Worm (Caenorhabditis elegans): ENCODE measurements around the gene pyr-1.

Gene pyr-1

DNA sequence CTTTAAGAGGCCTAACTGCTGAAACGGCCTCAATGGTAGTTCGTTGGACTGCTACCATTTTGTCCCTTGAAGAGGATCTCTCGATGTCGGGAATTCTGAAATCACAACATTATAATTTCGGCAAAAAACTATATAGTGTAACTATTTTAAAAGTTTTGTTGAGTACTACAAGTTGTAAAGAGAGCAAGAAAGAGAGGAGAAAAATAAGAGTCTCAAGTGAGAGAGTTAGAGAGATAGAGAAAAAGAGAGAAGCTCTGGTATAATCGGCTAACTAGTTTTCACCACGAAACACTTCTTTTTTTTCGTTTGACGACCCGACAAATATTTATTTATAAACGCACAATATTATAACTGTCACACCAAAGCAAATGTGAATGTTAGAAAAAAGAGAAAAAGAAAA lies 13.3 kb upstream of the pyr-1 start, which contains the start of gene vab-9:
Gene vab-9, minus strand, starts transcription at position 101 of the 400 bp plus-strand sequence.
- TF ChIP-seq tbx-8 (GFP tag; optimal IDR thresholded peaks at IDR 0.05) (no peak), ces-1 (GFP tag; optimal IDR thresholded peaks at IDR 0.05) (peak; percentile 51), nhr-12 (tag; optimal IDR thresholded peaks at IDR 0.05) (no peak), sem-2 (GFP tag; optimal IDR thresholded peaks at IDR 0.05) (no peak)

DNA sequence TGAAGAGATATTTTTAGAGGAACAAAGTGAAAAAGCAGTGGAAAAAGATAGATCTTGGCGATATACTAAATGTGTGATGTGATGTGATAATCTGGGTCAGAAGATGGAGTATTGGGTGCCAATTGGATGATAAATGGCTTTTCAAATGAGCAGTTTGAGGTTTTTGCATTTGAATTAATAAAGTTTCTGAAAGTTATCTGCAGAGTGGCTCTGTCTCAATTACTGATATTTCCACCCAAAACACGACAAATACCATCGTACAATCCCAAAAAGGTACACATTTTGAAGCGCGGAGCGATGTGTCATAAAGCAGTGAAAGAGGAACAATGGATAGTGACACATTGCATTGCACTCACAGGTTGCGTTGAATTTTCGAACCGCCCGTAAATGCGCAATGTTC lies 11.4 kb upstream of the pyr-1 start:
- TF ChIP-seq ceh-39 (tag; optimal IDR thresholded peaks at IDR 0.05) = no peak
- no peak for TF ChIP-seq nhr-237 (tag; optimal IDR thresholded peaks at IDR 0.05)
- TF ChIP-seq tbx-8 (GFP tag; optimal IDR thresholded peaks at IDR 0.05) = no peak
- no peak for TF ChIP-seq ceh-83 (GFP tag; optimal IDR thresholded peaks at IDR 0.05)
- no peak for TF ChIP-seq flh-1 (GFP tag; optimal IDR thresholded peaks at IDR 0.05)
- TF ChIP-seq mep-1 (tag; optimal IDR thresholded peaks at IDR 0.05) = no peak
- TF ChIP-seq mab-5 (tag; optimal IDR thresholded peaks at IDR 0.05) = no peak
- TF ChIP-seq lsy-2 (tag; optimal IDR thresholded peaks at IDR 0.05) = no peak
- no peak for TF ChIP-seq sem-2 (GFP tag; optimal IDR thresholded peaks at IDR 0.05)
- TF ChIP-seq cnd-1 (tag; optimal IDR thresholded peaks at IDR 0.05) = no peak
- no peak for TF ChIP-seq hlh-1 (tag; optimal IDR thresholded peaks at IDR 0.05)
- TF ChIP-seq nhr-12 (tag; optimal IDR thresholded peaks at IDR 0.05) = no peak

DNA sequence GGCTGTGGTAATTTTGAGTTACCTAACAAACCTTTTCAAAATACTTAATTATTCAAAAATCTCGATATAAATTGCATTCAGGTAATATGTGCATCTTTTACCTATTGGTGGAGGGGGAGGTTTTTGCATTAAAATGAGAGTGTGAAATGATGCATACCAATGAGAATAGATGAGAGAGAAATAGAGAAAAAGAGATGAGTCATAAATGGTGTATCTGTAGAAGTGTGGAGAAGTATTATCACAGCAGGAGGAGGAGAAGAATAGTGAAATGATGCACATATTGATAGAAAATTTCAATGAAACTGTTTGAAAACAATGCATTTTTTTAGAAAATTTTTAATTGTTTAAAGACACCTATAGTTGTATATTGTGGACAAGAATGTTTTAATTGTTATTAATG lies 10.4 kb upstream of the pyr-1 start:
- TF ChIP-seq lsy-2 (tag; optimal IDR thresholded peaks at IDR 0.05) = no peak
- TF ChIP-seq flh-1 (GFP tag; optimal IDR thresholded peaks at IDR 0.05) = no peak
- no peak for TF ChIP-seq unc-62 (GFP tag; optimal IDR thresholded peaks at IDR 0.05)
- no peak for TF ChIP-seq nhr-2 (tag; optimal IDR thresholded peaks at IDR 0.05)
- no peak for TF ChIP-seq blmp-1 (tag; optimal IDR thresholded peaks at IDR 0.05)
- no peak for TF ChIP-seq nhr-237 (tag; optimal IDR thresholded peaks at IDR 0.05)
- TF ChIP-seq snpc-4 (tag; optimal IDR thresholded peaks at IDR 0.05) = no peak
- no peak for TF ChIP-seq hlh-1 (tag; optimal IDR thresholded peaks at IDR 0.05)
- no peak for TF ChIP-seq elt-3 (tag; optimal IDR thresholded peaks at IDR 0.05)
- TF ChIP-seq ceh-39 (tag; optimal IDR thresholded peaks at IDR 0.05) = no peak
- no peak for TF ChIP-seq nhr-12 (tag; optimal IDR thresholded peaks at IDR 0.05)
- no peak for TF ChIP-seq mep-1 (tag; optimal IDR thresholded peaks at IDR 0.05)
- TF ChIP-seq nhr-76 (tag; optimal IDR thresholded peaks at IDR 0.05) = no peak
- TF ChIP-seq unc-39 (tag; optimal IDR thresholded peaks at IDR 0.05) = no peak
- no peak for TF ChIP-seq drap-1 (GFP tag; optimal IDR thresholded peaks at IDR 0.05)
- no peak for TF ChIP-seq ceh-83 (GFP tag; optimal IDR thresholded peaks at IDR 0.05)
- no peak for TF ChIP-seq ceh-43 (GFP tag; optimal IDR thresholded peaks at IDR 0.05)
- TF ChIP-seq sem-2 (GFP tag; optimal IDR thresholded peaks at IDR 0.05) = no peak

DNA sequence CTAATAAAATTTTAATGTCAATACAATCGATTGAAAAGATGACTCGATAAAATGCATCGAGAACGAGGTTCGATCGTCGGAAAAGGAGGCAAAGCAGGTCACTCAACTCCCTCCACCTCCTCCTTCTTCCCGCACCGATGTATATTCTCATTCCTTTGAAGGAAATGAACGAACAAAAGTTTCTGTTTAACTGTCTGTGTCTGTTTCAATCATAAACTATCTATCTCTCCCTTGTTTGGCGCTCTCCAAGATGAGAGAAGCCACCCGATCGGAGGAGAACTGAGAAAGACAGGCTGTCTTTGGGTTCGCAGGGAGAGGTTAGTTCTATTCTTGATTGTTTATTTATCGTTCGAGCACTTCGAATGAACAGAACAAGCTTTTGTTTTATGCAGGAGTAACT lies 9.8 kb upstream of the pyr-1 start, which contains the start of gene D2085.7:
Gene D2085.7, plus strand, starts transcription at position 251 of the 400 bp plus-strand sequence.
- TF ChIP-seq ham-2 (GFP tag; optimal IDR thresholded peaks at IDR 0.05) (peak; percentile 56), flh-1 (GFP tag; optimal IDR thresholded peaks at IDR 0.05) (no peak), sem-2 (GFP tag; optimal IDR thresholded peaks at IDR 0.05) (no peak), pha-4 (tag; optimal IDR thresholded peaks at IDR 0.05) (no peak), ces-1 (GFP tag; optimal IDR thresholded peaks at IDR 0.05) (no peak), elt-1 (tag; optimal IDR thresholded peaks at IDR 0.05; ENCODE audit: borderline replicate concordance, insufficient read depth) (no peak)

DNA sequence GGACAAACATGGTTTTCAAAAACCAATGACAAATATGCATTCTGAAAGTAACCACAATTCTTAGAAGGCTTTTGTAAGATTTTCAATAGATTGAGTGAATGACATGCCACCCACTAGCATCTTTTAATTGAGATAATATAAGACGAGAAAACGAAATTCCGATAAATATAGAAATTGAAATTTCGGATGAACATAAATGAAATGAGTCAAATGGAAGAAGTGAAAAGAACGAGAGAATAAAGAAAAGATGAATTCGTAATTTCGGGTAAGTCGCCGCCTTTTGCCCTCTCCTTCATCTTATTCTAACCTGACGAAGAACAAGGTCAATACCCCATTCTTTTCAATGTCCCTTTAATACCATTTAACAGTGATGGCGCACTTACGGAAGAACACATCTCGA lies 8.5 kb upstream of the pyr-1 start:
- no peak for TF ChIP-seq nhr-237 (tag; optimal IDR thresholded peaks at IDR 0.05)
- TF ChIP-seq blmp-1 (tag; optimal IDR thresholded peaks at IDR 0.05) = peak; percentile 86

DNA sequence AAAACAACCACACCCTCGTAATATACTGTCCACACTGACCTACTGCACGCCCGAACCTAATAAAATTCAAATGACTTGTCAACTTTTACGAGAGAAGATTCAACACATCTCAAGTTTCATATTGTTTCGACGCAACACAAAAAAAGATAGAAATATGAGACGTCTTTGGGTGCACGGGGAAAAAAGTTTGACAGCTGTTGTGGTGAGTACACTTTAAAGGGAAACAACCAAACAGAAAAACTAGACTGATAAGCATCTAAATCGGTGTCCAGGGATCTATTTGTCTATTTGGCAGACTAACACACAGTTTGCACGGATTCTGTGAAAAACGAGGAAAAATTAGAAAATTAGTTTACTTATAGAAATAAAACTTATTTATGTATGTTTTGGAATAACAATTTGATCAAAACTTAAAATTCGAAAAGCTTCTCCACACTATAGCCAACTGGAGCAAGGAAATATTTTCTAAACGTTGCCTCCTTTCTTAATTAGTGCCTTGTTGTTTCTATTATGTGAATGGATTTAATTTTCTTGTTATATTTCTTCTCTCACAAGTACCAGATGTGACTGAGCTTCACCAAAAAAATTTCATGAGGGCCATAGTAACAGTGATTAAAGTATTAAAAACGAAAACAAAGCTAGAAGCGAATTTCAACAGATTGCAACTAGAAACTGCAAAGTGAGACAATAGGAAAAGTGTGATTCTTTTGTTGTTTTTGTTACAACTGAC lies 7.1 kb upstream of the pyr-1 start:
- peak; percentile 60 for TF ChIP-seq ces-1 (GFP tag; optimal IDR thresholded peaks at IDR 0.05)
- TF ChIP-seq unc-62 (GFP tag; optimal IDR thresholded peaks at IDR 0.05) = peak; percentile 2
- no peak for TF ChIP-seq lsy-2 (tag; optimal IDR thresholded peaks at IDR 0.05)
- TF ChIP-seq tbx-8 (GFP tag; optimal IDR thresholded peaks at IDR 0.05) = no peak

DNA sequence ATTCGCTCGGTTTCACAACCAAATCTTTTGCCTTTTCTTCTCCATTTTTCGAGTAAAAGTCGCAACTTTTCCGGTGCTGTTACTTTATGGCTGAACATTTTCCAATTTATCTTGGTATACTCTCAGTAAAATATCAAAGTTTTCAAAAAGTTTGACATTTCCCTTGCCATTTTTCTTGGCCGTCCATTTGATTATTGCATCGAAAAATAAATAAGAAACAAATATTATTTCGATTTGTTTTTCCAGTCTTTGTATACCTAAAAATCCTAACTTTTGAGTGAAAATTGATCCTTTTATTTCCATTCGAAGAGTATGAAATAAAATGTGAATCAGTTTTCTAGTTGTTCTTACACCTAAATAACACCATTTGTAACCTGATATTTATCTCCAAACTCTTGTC lies 4.5 kb upstream of the pyr-1 start:
- TF ChIP-seq unc-39 (tag; optimal IDR thresholded peaks at IDR 0.05) = no peak
- no peak for TF ChIP-seq zip-8 (tag; optimal IDR thresholded peaks at IDR 0.05)
- TF ChIP-seq nhr-76 (tag; optimal IDR thresholded peaks at IDR 0.05) = no peak
- TF ChIP-seq snpc-4 (tag; optimal IDR thresholded peaks at IDR 0.05) = no peak
- TF ChIP-seq hlh-1 (tag; optimal IDR thresholded peaks at IDR 0.05) = no peak
- TF ChIP-seq mab-5 (tag; optimal IDR thresholded peaks at IDR 0.05) = no peak
- no peak for TF ChIP-seq cnd-1 (tag; optimal IDR thresholded peaks at IDR 0.05)
- no peak for TF ChIP-seq ham-2 (GFP tag; optimal IDR thresholded peaks at IDR 0.05)
- TF ChIP-seq ztf-11 (tag; optimal IDR thresholded peaks at IDR 0.05) = no peak

Measured in whole organism, mixed stage, embryonic.